ENCODE assay signal across 5 worm cellular contexts in genomic region chrIII:10064140-10064539, ce11.
A peak's percentile ranks its signal among the peaks of the same experiment; 100 is the strongest.
TF ChIP-seq lines count a peak whose summit lies in the region.

Gene ekl-6 (plus strand): TSS chrIII:10064404.

TF ChIP-seq in whole organism, L1 larva, 84 proteins besides CTCF, POLR2A, EP300 and RAD21 (continues in another document):
- TF ChIP-seq unc-30 (tag; optimal IDR thresholded peaks at IDR 0.05; lab: Kevin White, UChicago) (no peak), egl-27 (tag; optimal IDR thresholded peaks at IDR 0.05; lab: Kevin White, UChicago) (no peak), Y116A8C.19 (tag; optimal IDR thresholded peaks at IDR 0.05; lab: Kevin White, UChicago; ENCODE audit: borderline replicate concordance) (peak; percentile 48), tbx-2 (tag; optimal IDR thresholded peaks at IDR 0.05; lab: Kevin White, UChicago) (peak; percentile 80), lin-39 (tag; optimal IDR thresholded peaks at IDR 0.05; lab: Kevin White, UChicago) (no peak), ces-1 (GFP tag; optimal IDR thresholded peaks at IDR 0.05; lab: Kevin White, UChicago) (no peak), ztf-4 (tag; optimal IDR thresholded peaks at IDR 0.05; lab: Kevin White, UChicago) (no peak), egl-13 (tag; optimal IDR thresholded peaks at IDR 0.05; lab: Kevin White, UChicago) (peak; percentile 73), nhr-12 (tag; optimal IDR thresholded peaks at IDR 0.05; lab: Kevin White, UChicago) (no peak), lin-13 (GFP tag; optimal IDR thresholded peaks at IDR 0.05; lab: Kevin White, UChicago) (peak; percentile 25), ceh-90 (tag; optimal IDR thresholded peaks at IDR 0.05; lab: Kevin White, UChicago) (peak; percentile 90), unc-130 (tag; optimal IDR thresholded peaks at IDR 0.05; lab: Kevin White, UChicago) (no peak), hpl-2 (GFP tag; optimal IDR thresholded peaks at IDR 0.05; lab: Kevin White, UChicago) (no peak), nhr-90 (tag; optimal IDR thresholded peaks at IDR 0.05; lab: Kevin White, UChicago; ENCODE audit: poor library complexity) (peak; percentile 87), nhr-76 (tag; optimal IDR thresholded peaks at IDR 0.05; lab: Kevin White, UChicago) (no peak), fkh-4 (tag; optimal IDR thresholded peaks at IDR 0.05; lab: Kevin White, UChicago; ENCODE audit: borderline replicate concordance) (peak; percentile 87), irx-1 (tag; optimal IDR thresholded peaks at IDR 0.05; lab: Kevin White, UChicago) (peak; percentile 90), ceh-8 (GFP tag; optimal IDR thresholded peaks at IDR 0.05; lab: Kevin White, UChicago) (peak; percentile 30)

TF ChIP-seq in whole organism, L3 larva, 47 proteins besides CTCF, POLR2A, EP300 and RAD21:
- TF ChIP-seq lin-15B (tag; optimal IDR thresholded peaks at IDR 0.05; lab: Kevin White, UChicago) (peak; percentile 48), nhr-43 (tag; optimal IDR thresholded peaks at IDR 0.05; lab: Kevin White, UChicago; ENCODE audit: poor library complexity, severe bottlenecking) (peak; percentile 79), eor-1 (tag; optimal IDR thresholded peaks at IDR 0.05; lab: Kevin White, UChicago) (no peak), hmg-11 (tag; optimal IDR thresholded peaks at IDR 0.05; lab: Kevin White, UChicago) (peak; percentile 65), egl-27 (tag; optimal IDR thresholded peaks at IDR 0.05; lab: Kevin White, UChicago) (no peak), lsy-12 (tag; optimal IDR thresholded peaks at IDR 0.05; lab: Kevin White, UChicago) (peak; percentile 22), jun-1 (tag; optimal IDR thresholded peaks at IDR 0.05; lab: Kevin White, UChicago) (no peak), fkh-2 (tag; optimal IDR thresholded peaks at IDR 0.05; lab: Kevin White, UChicago) (no peak), ztf-11 (tag; optimal IDR thresholded peaks at IDR 0.05; lab: Kevin White, UChicago) (no peak), nfya-1 (tag; optimal IDR thresholded peaks at IDR 0.05; lab: Kevin White, UChicago; ENCODE audit: insufficient read depth) (no peak), ceh-9 (tag; optimal IDR thresholded peaks at IDR 0.05; lab: Kevin White, UChicago) (no peak), snpc-4 (tag; optimal IDR thresholded peaks at IDR 0.05; lab: Kevin White, UChicago) (peak; percentile 12)

TF ChIP-seq in whole organism, early embryonic, 17 proteins besides CTCF, POLR2A, EP300 and RAD21:
- peak; percentile 70 for TF ChIP-seq tbx-37 (GFP tag; conservative IDR thresholded peaks at IDR 0.05; lab: Robert Waterston, UW)
- TF ChIP-seq tra-4 (tag; optimal IDR thresholded peaks at IDR 0.05; lab: Kevin White, UChicago), result no peak
- TF ChIP-seq flt-1 (GFP tag; IDR thresholded peaks at IDR 0.05; lab: Robert Waterston, UW), result 0 out of 2 replicates have a peak, but pooled peaks have one; percentile 35
- peak; percentile 63 for TF ChIP-seq pes-1 (GFP tag; IDR thresholded peaks at IDR 0.05; lab: Robert Waterston, UW)
- no peak for TF ChIP-seq ama-1 (optimal IDR thresholded peaks at IDR 0.05; lab: Kevin White, UChicago)

TF ChIP-seq in whole organism, midembryonic, 9 proteins besides CTCF, POLR2A, EP300 and RAD21:
- TF ChIP-seq T22C8.4 (GFP tag; IDR thresholded peaks at IDR 0.05; lab: Robert Waterston, UW), result peak; percentile 10; the same call in 1 of the 2 replicates
- TF ChIP-seq ref-1 (GFP tag; conservative IDR thresholded peaks at IDR 0.05; lab: Robert Waterston, UW), result no peak
- TF ChIP-seq cog-1 (tag; optimal IDR thresholded peaks at IDR 0.05; lab: Kevin White, UChicago), result peak; percentile 37
- TF ChIP-seq tab-1 (GFP tag; IDR thresholded peaks at IDR 0.05; lab: Robert Waterston, UW), result no peak
- TF ChIP-seq klf-2 (GFP tag; conservative IDR thresholded peaks at IDR 0.05; lab: Robert Waterston, UW), result no peak
- peak; percentile 71 for TF ChIP-seq flt-1 (GFP tag; IDR thresholded peaks at IDR 0.05; lab: Robert Waterston, UW)
- no peak for TF ChIP-seq ztf-29 (GFP tag; IDR thresholded peaks at IDR 0.05; lab: Robert Waterston, UW)
- TF ChIP-seq med-1 (GFP tag; optimal IDR thresholded peaks at IDR 0.05; lab: Kevin White, UChicago; ENCODE audit: insufficient read depth), result no peak
- no peak for TF ChIP-seq ztf-23 (GFP tag; IDR thresholded peaks at IDR 0.05; lab: Robert Waterston, UW)

TF ChIP-seq in whole organism, young adult, 124 proteins besides CTCF, POLR2A, EP300 and RAD21 (continues in another document):
- peak; percentile 89 for TF ChIP-seq ZK185.1 (tag; optimal IDR thresholded peaks at IDR 0.05; lab: Kevin White, UChicago; ENCODE audit: poor library complexity, severe bottlenecking)
- TF ChIP-seq nfya-1 (tag; optimal IDR thresholded peaks at IDR 0.05; lab: Kevin White, UChicago; ENCODE audit: borderline replicate concordance, insufficient read depth), result no peak
- no peak for TF ChIP-seq tlf-1 (GFP tag; optimal IDR thresholded peaks at IDR 0.05; lab: Kevin White, UChicago)
- no peak for TF ChIP-seq somi-1 (GFP tag; optimal IDR thresholded peaks at IDR 0.05; lab: Kevin White, UChicago)
- TF ChIP-seq ets-4 (GFP tag; optimal IDR thresholded peaks at IDR 0.05; lab: Kevin White, UChicago), result no peak
- TF ChIP-seq nfyb-1 (GFP tag; IDR thresholded peaks at IDR 0.05; lab: Robert Waterston, UW), result no peak
- TF ChIP-seq bed-1 (GFP tag; IDR thresholded peaks at IDR 0.05; lab: Robert Waterston, UW), result no peak
- TF ChIP-seq ceh-91 (GFP tag; IDR thresholded peaks at IDR 0.05; lab: Robert Waterston, UW), result peak; percentile 42; the same call in 1 of the 2 replicates
- TF ChIP-seq nfya-2 (GFP tag; IDR thresholded peaks at IDR 0.05; lab: Robert Waterston, UW), result no peak
- TF ChIP-seq hlh-26 (GFP tag; conservative IDR thresholded peaks at IDR 0.05; lab: Robert Waterston, UW), result no peak
- TF ChIP-seq ztf-26 (tag; optimal IDR thresholded peaks at IDR 0.05; lab: Kevin White, UChicago), result no peak
- TF ChIP-seq lag-1 (GFP tag; IDR thresholded peaks at IDR 0.05; lab: Robert Waterston, UW), result no peak
- TF ChIP-seq lir-1 (GFP tag; conservative IDR thresholded peaks at IDR 0.05; lab: Robert Waterston, UW), result 0 out of 2 replicates have a peak, but pooled peaks have one; percentile 39
- no peak for TF ChIP-seq let-526 (GFP tag; IDR thresholded peaks at IDR 0.05; lab: Robert Waterston, UW)
- no peak for TF ChIP-seq snpc-4 (GFP tag; optimal IDR thresholded peaks at IDR 0.05; lab: Kevin White, UChicago)
- no peak for TF ChIP-seq snpc-4 (tag; optimal IDR thresholded peaks at IDR 0.05; lab: Kevin White, UChicago)
- no peak for TF ChIP-seq athp-1 (tag; optimal IDR thresholded peaks at IDR 0.05; lab: Kevin White, UChicago)
- no peak for TF ChIP-seq xnd-1 (tag; optimal IDR thresholded peaks at IDR 0.05; lab: Kevin White, UChicago)
- no peak for TF ChIP-seq ccch-3 (GFP tag; optimal IDR thresholded peaks at IDR 0.05; lab: Kevin White, UChicago)
- no peak for TF ChIP-seq hlh-12 (tag; optimal IDR thresholded peaks at IDR 0.05; lab: Kevin White, UChicago)
- TF ChIP-seq B0035.1 (tag; optimal IDR thresholded peaks at IDR 0.05; lab: Kevin White, UChicago), result no peak
- no peak for TF ChIP-seq rpc-1 (optimal IDR thresholded peaks at IDR 0.05; lab: Kevin White, UChicago)
- TF ChIP-seq rpc-1 (tag; optimal IDR thresholded peaks at IDR 0.05; lab: Kevin White, UChicago), result no peak
- TF ChIP-seq nhr-80 (tag; optimal IDR thresholded peaks at IDR 0.05; lab: Kevin White, UChicago), result no peak
- TF ChIP-seq attf-6 (GFP tag; IDR thresholded peaks at IDR 0.05; lab: Robert Waterston, UW), result no peak
- TF ChIP-seq ama-1 (optimal IDR thresholded peaks at IDR 0.05; lab: Kevin White, UChicago), result no peak
- TF ChIP-seq ama-1 (GFP tag; optimal IDR thresholded peaks at IDR 0.05; lab: Kevin White, UChicago), result no peak
- no peak for TF ChIP-seq attf-3 (GFP tag; conservative IDR thresholded peaks at IDR 0.05; lab: Robert Waterston, UW)
- TF ChIP-seq mel-28 (tag; optimal IDR thresholded peaks at IDR 0.05; lab: Kevin White, UChicago; ENCODE audit: borderline replicate concordance), result no peak
- no peak for TF ChIP-seq C06A6.2 (GFP tag; conservative IDR thresholded peaks at IDR 0.05; lab: Robert Waterston, UW)
- TF ChIP-seq ztf-18 (tag; optimal IDR thresholded peaks at IDR 0.05; lab: Kevin White, UChicago), result peak; percentile 6
- no peak for TF ChIP-seq F10E7.11 (tag; optimal IDR thresholded peaks at IDR 0.05; lab: Kevin White, UChicago)
- TF ChIP-seq hrde-1 (tag; optimal IDR thresholded peaks at IDR 0.05; lab: Kevin White, UChicago; ENCODE audit: borderline replicate concordance), result no peak
- TF ChIP-seq sea-2 (GFP tag; IDR thresholded peaks at IDR 0.05; lab: Robert Waterston, UW), result no peak
- no peak for TF ChIP-seq D2030.7 (GFP tag; IDR thresholded peaks at IDR 0.05; lab: Robert Waterston, UW)
- no peak for TF ChIP-seq F33H1.4 (GFP tag; IDR thresholded peaks at IDR 0.05; lab: Robert Waterston, UW)
- TF ChIP-seq B0336.3 (GFP tag; IDR thresholded peaks at IDR 0.05; lab: Robert Waterston, UW), result no peak
- no peak for TF ChIP-seq atf-7 (tag; optimal IDR thresholded peaks at IDR 0.05; lab: Kevin White, UChicago)
- TF ChIP-seq lin-35 (GFP tag; optimal IDR thresholded peaks at IDR 0.05; lab: Kevin White, UChicago), result no peak
- no peak for TF ChIP-seq lin-26 (GFP tag; IDR thresholded peaks at IDR 0.05; lab: Robert Waterston, UW)
- peak; percentile 55 for TF ChIP-seq mcd-1 (GFP tag; IDR thresholded peaks at IDR 0.05; lab: Robert Waterston, UW)
- TF ChIP-seq egl-44 (GFP tag; IDR thresholded peaks at IDR 0.05; lab: Robert Waterston, UW), result no peak
- no peak for TF ChIP-seq madf-8 (GFP tag; conservative IDR thresholded peaks at IDR 0.05; lab: Robert Waterston, UW)
- TF ChIP-seq K12H6.12 (tag; optimal IDR thresholded peaks at IDR 0.05; lab: Kevin White, UChicago), result peak; percentile 11
- no peak for TF ChIP-seq madf-10 (tag; optimal IDR thresholded peaks at IDR 0.05; lab: Kevin White, UChicago)
- no peak for TF ChIP-seq unc-62 (GFP tag; optimal IDR thresholded peaks at IDR 0.05; lab: Kevin White, UChicago)
- no peak for TF ChIP-seq F57C9.4 (tag; optimal IDR thresholded peaks at IDR 0.05; lab: Kevin White, UChicago)
- TF ChIP-seq Y79H2A.3 (GFP tag; conservative IDR thresholded peaks at IDR 0.05; lab: Robert Waterston, UW), result no peak
- no peak for TF ChIP-seq C17E4.6 (GFP tag; IDR thresholded peaks at IDR 0.05; lab: Robert Waterston, UW)
- no peak for TF ChIP-seq snpc-1.3 (tag; optimal IDR thresholded peaks at IDR 0.05; lab: Kevin White, UChicago; ENCODE audit: insufficient read depth)
- TF ChIP-seq F37B4.10 (GFP tag; IDR thresholded peaks at IDR 0.05; lab: Robert Waterston, UW), result no peak
- no peak for TF ChIP-seq lin-54 (GFP tag; optimal IDR thresholded peaks at IDR 0.05; lab: Kevin White, UChicago)
- no peak for TF ChIP-seq ztf-28 (GFP tag; IDR thresholded peaks at IDR 0.05; lab: Robert Waterston, UW)
- TF ChIP-seq lin-40 (tag; optimal IDR thresholded peaks at IDR 0.05; lab: Kevin White, UChicago), result no peak

Comparison
In these comparisons a context has a peak if more than half of its experiments do, and no peak if none do; other contexts are left out.
1. Of the 8 proteins assayed by ChIP-seq in both whole organism, young adult and whole organism, L1 larva: peak only in whole organism, young adult: unc-130; only in whole organism, L1 larva: dpl-1, efl-1, lin-35, nhr-90 and snpc-4; in both: none; in neither: 2.